Worm (Caenorhabditis elegans): ENCODE measurements around the gene snt-3.

DNA sequence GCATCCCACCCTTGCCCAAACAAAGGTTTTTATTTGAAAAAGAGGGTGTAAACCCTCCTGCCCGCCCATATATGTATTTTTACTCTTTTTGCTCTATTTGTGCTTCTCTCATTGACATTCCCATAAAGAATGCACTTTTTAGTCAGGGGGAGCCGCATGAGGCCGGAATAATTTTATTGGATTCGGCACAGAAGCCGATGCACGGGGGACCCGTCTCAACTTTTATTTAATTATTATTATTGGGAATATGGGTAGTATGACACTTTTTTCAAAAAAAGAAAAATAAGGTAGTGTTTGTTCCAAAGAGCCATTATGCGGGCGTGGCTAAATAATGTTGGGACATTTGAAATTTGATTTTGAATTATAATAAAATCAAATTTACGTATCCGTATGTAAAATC, 8.8 kb downstream of the snt-3 start:
- TF ChIP-seq elt-4 (tag; optimal IDR thresholded peaks at IDR 0.05), result no peak
- no peak for TF ChIP-seq tbx-7 (tag; optimal IDR thresholded peaks at IDR 0.05)
- TF ChIP-seq hlh-30 (tag; optimal IDR thresholded peaks at IDR 0.05; ENCODE audit: insufficient read depth), result no peak
- no peak for TF ChIP-seq sox-2 (GFP tag; IDR thresholded peaks at IDR 0.05)
- TF ChIP-seq dve-1 (tag; optimal IDR thresholded peaks at IDR 0.05), result no peak
- no peak for TF ChIP-seq pag-3 (tag; optimal IDR thresholded peaks at IDR 0.05; ENCODE audit: borderline replicate concordance)
- no peak for TF ChIP-seq ama-1 (optimal IDR thresholded peaks at IDR 0.05)
- TF ChIP-seq pqm-1 (tag; optimal IDR thresholded peaks at IDR 0.05), result no peak
- TF ChIP-seq hlh-15 (tag; optimal IDR thresholded peaks at IDR 0.05), result no peak
- no peak for TF ChIP-seq F13H6.1 (tag; optimal IDR thresholded peaks at IDR 0.05)
- TF ChIP-seq odd-2 (tag; optimal IDR thresholded peaks at IDR 0.05), result no peak
- TF ChIP-seq ceh-14 (tag; optimal IDR thresholded peaks at IDR 0.05), result no peak

Data from whole organism, late embryonic.